Fruit fly (Drosophila melanogaster) whole organism, prepupa: ENCODE data around the gene CG31050.

Experiments used
- Blimp-1 ChIP-seq: fragments of 200-800 bp; sonication (Bioruptor generic); optimal IDR thresholded peaks from 3 replicates; lab custom pipeline; 2017; ENCODE audit warnings: missing biosample characterization, missing genetic modification characterization, mild to moderate bottlenecking, moderate library complexity, missing genetic modification reagents
- CG10631 ChIP-seq: fragments of 200-800 bp; sonication (Bioruptor generic); optimal IDR thresholded peaks from 2 replicates; lab custom pipeline; 2016; ENCODE audit warnings: missing biosample characterization, missing genetic modification characterization
- CG10669 ChIP-seq: fragments of 200-800 bp; sonication (Bioruptor generic); optimal IDR thresholded peaks from 3 replicates; lab custom pipeline; 2018; ENCODE audit warnings: missing biosample characterization, mild to moderate bottlenecking, missing genetic modification characterization, moderate library complexity
- CG11294 ChIP-seq: fragments of 200-800 bp; sonication (Bioruptor generic); IDR thresholded peaks from 2 replicates; pipeline ENCODE4 v1.3.6; 2022; ENCODE audit warnings: missing biosample characterization, missing genetic modification characterization
- CG11762 ChIP-seq: fragments of 200-800 bp; sonication (Bioruptor generic); optimal IDR thresholded peaks from 3 replicates; lab custom pipeline; 2016; ENCODE audit warnings: missing biosample characterization, missing genetic modification characterization; ENCODE audit not compliant: insufficient read depth
- CG11902 ChIP-seq: fragments of 200-800 bp; sonication (Bioruptor generic); optimal IDR thresholded peaks from 3 replicates; lab custom pipeline; 2016; ENCODE audit warnings: missing biosample characterization, missing genetic modification characterization
- CG15336 ChIP-seq: fragments of 200-800 bp; sonication (Bioruptor generic); IDR thresholded peaks from 2 replicates; pipeline ENCODE4 v1.3.6; 2022; ENCODE audit warnings: missing biosample characterization, missing genetic modification characterization
- CG1621 ChIP-seq: fragments of 200-800 bp; sonication (Bioruptor generic); optimal IDR thresholded peaks from 3 replicates; lab custom pipeline; 2018; ENCODE audit warnings: missing biosample characterization, mild to moderate bottlenecking, missing genetic modification characterization
- CG16779 ChIP-seq: fragments of 200-800 bp; sonication (Bioruptor generic); optimal IDR thresholded peaks from 3 replicates; lab custom pipeline; 2017; ENCODE audit warnings: missing biosample characterization, mild to moderate bottlenecking, missing genetic modification characterization
- CG31627 ChIP-seq: fragments of 200-800 bp; sonication (Bioruptor generic); optimal IDR thresholded peaks from 3 replicates; lab custom pipeline; 2016; ENCODE audit warnings: missing biosample characterization, missing genetic modification characterization
- CG32006 ChIP-seq: fragments of 200-800 bp; sonication (Bioruptor generic); optimal IDR thresholded peaks from 3 replicates; lab custom pipeline; 2017; ENCODE audit warnings: missing biosample characterization, mild to moderate bottlenecking, missing genetic modification characterization
- CG34406 ChIP-seq: fragments of 200-800 bp; sonication (Bioruptor generic); optimal IDR thresholded peaks from 3 replicates; lab custom pipeline; 2016; ENCODE audit warnings: missing biosample characterization, missing genetic modification characterization
- CG3919 ChIP-seq: fragments of 200-800 bp; sonication (Bioruptor generic); optimal IDR thresholded peaks from 3 replicates; lab custom pipeline; 2016; ENCODE audit warnings: missing biosample characterization, missing genetic modification characterization
- CG4318 ChIP-seq: fragments of 200-800 bp; sonication (Bioruptor generic); optimal IDR thresholded peaks from 3 replicates; lab custom pipeline; 2017; ENCODE audit warnings: missing biosample characterization, mild to moderate bottlenecking, missing genetic modification characterization
- CG6276 ChIP-seq: fragments of 200-800 bp; sonication (Bioruptor generic); optimal IDR thresholded peaks from 2 replicates; lab custom pipeline; 2017; ENCODE audit warnings: missing biosample characterization, mild to moderate bottlenecking, missing genetic modification characterization
- CG6792 ChIP-seq: fragments of 200-800 bp; sonication (Bioruptor generic); optimal IDR thresholded peaks from 3 replicates; lab custom pipeline; 2016; ENCODE audit warnings: missing biosample characterization, missing genetic modification characterization
- CG6808 ChIP-seq: fragments of 200-800 bp; sonication (Bioruptor generic); optimal IDR thresholded peaks from 3 replicates; lab custom pipeline; 2017; ENCODE audit warnings: missing biosample characterization, missing genetic modification characterization, mild to moderate bottlenecking, moderate library complexity, missing genetic modification reagents
- CG8119 ChIP-seq: fragments of 200-800 bp; sonication (Bioruptor generic); IDR thresholded peaks from 3 replicates; pipeline ENCODE4 v1.3.6; 2022; ENCODE audit warnings: missing biosample characterization, missing genetic modification characterization
- CG8319 ChIP-seq: fragments of 200-800 bp; sonication (Bioruptor generic); optimal IDR thresholded peaks from 3 replicates; lab custom pipeline; 2016; ENCODE audit warnings: missing biosample characterization, missing genetic modification characterization
- CG8632 ChIP-seq: fragments of 200-800 bp; sonication (Bioruptor generic); optimal IDR thresholded peaks from 3 replicates; lab custom pipeline; 2016; ENCODE audit warnings: missing biosample characterization, missing genetic modification characterization
- CG9139 ChIP-seq: fragments of 200-800 bp; sonication (Bioruptor generic); optimal IDR thresholded peaks from 3 replicates; lab custom pipeline; 2017; ENCODE audit warnings: missing biosample characterization, mild to moderate bottlenecking, missing genetic modification characterization
- Eip75B ChIP-seq: fragments of 200-800 bp; sonication (Bioruptor generic); optimal IDR thresholded peaks from 3 replicates; lab custom pipeline; 2016; ENCODE audit warnings: missing biosample characterization, missing genetic modification characterization
- Eip78C ChIP-seq: fragments of 200-800 bp; sonication (Bioruptor generic); peaks from one replicate; lab custom pipeline; 2016; ENCODE audit warnings: missing biosample characterization, missing genetic modification characterization
- Eip93F ChIP-seq: fragments of 200-800 bp; sonication (Bioruptor generic); optimal IDR thresholded peaks from 2 replicates; lab custom pipeline; 2016; ENCODE audit warnings: missing biosample characterization, mild to moderate bottlenecking, missing genetic modification characterization
- Ets21C ChIP-seq: fragments of 200-800 bp; sonication (Bioruptor generic); optimal IDR thresholded peaks from 3 replicates; lab custom pipeline; 2016; ENCODE audit warnings: missing biosample characterization, missing genetic modification characterization
- Ets96B ChIP-seq: fragments of 200-800 bp; optimal IDR thresholded peaks from 2 replicates; lab custom pipeline; 2019; ENCODE audit warnings: missing biosample characterization, mild to moderate bottlenecking, missing genetic modification characterization, moderate library complexity
- Gug ChIP-seq: fragments of 200-800 bp; sonication (Bioruptor generic); IDR thresholded peaks from 2 replicates; pipeline ENCODE4 v1.3.6; 2022; ENCODE audit warnings: missing biosample characterization, missing genetic modification characterization
- Hr38 ChIP-seq: sonication (Bioruptor generic); optimal IDR thresholded peaks from 2 replicates; lab custom pipeline; 2016; ENCODE audit warnings: missing biosample characterization, missing genetic modification characterization
- Hr39 ChIP-seq: fragments of 200-800 bp; sonication (Bioruptor generic); optimal IDR thresholded peaks from 2 replicates; lab custom pipeline; 2016; ENCODE audit warnings: missing biosample characterization, missing genetic modification characterization
- Hr4 ChIP-seq: fragments of 200-800 bp; sonication (Bioruptor generic); optimal IDR thresholded peaks from 3 replicates; lab custom pipeline; 2016; ENCODE audit warnings: missing biosample characterization, missing genetic modification characterization
- Lpt ChIP-seq: fragments of 200-800 bp; sonication (Bioruptor generic); optimal IDR thresholded peaks from 3 replicates; lab custom pipeline; 2016; ENCODE audit warnings: missing biosample characterization, missing genetic modification characterization
- Met ChIP-seq: fragments of 200-800 bp; sonication (Bioruptor generic); optimal IDR thresholded peaks from 3 replicates; lab custom pipeline; 2016; ENCODE audit warnings: missing biosample characterization, missing genetic modification characterization
- OdsH ChIP-seq: fragments of 200-800 bp; sonication (Bioruptor generic); optimal IDR thresholded peaks from 3 replicates; lab custom pipeline; 2016; ENCODE audit warnings: missing biosample characterization, missing genetic modification characterization
- Smox ChIP-seq: fragments of 200-800 bp; sonication (Bioruptor generic); optimal IDR thresholded peaks from 3 replicates; lab custom pipeline; 2016; ENCODE audit warnings: missing biosample characterization, missing genetic modification characterization
- Sox102F ChIP-seq: fragments of 200-800 bp; sonication (Bioruptor generic); optimal IDR thresholded peaks from 2 replicates; lab custom pipeline; 2016; ENCODE audit warnings: missing biosample characterization, mild to moderate bottlenecking, missing genetic modification characterization
- Sox14 ChIP-seq: fragments of 200-800 bp; sonication (Bioruptor generic); optimal IDR thresholded peaks from 3 replicates; lab custom pipeline; 2016; ENCODE audit warnings: missing biosample characterization, missing genetic modification characterization
- Sox15 ChIP-seq: fragments of 200-800 bp; sonication (Bioruptor generic); optimal IDR thresholded peaks from 3 replicates; lab custom pipeline; 2016; ENCODE audit warnings: missing biosample characterization, missing genetic modification characterization
- achi ChIP-seq: fragments of 200-800 bp; sonication (Bioruptor generic); optimal IDR thresholded peaks from 3 replicates; lab custom pipeline; 2016; ENCODE audit warnings: missing biosample characterization, missing genetic modification characterization
- acj6 ChIP-seq: fragments of 200-800 bp; sonication (Bioruptor generic); optimal IDR thresholded peaks from 3 replicates; lab custom pipeline; 2016; ENCODE audit warnings: missing biosample characterization, missing genetic modification characterization
- cyc ChIP-seq: fragments of 200-800 bp; sonication (Bioruptor generic); optimal IDR thresholded peaks from 3 replicates; lab custom pipeline; 2016; ENCODE audit warnings: missing biosample characterization, missing genetic modification characterization
- dsx ChIP-seq: fragments of 200-800 bp; optimal IDR thresholded peaks from 3 replicates; lab custom pipeline; 2019; ENCODE audit warnings: missing biosample characterization, mild to moderate bottlenecking, missing genetic modification characterization, moderate library complexity; ENCODE audit not compliant: poor library complexity, severe bottlenecking
- eg ChIP-seq: fragments of 200-800 bp; sonication (Bioruptor generic); IDR thresholded peaks from 3 replicates; pipeline ENCODE4 v1.3.6; 2022; ENCODE audit warnings: missing biosample characterization, missing genetic modification characterization
- fd59A ChIP-seq: fragments of 200-800 bp; sonication (Bioruptor generic); optimal IDR thresholded peaks from 2 replicates; lab custom pipeline; 2017; ENCODE audit warnings: missing biosample characterization, mild to moderate bottlenecking, missing genetic modification characterization, missing genetic modification reagents
- fkh ChIP-seq: fragments of 200-800 bp; sonication (Bioruptor generic); optimal IDR thresholded peaks from 3 replicates; lab custom pipeline; 2017; ENCODE audit warnings: missing biosample characterization, mild to moderate bottlenecking, missing genetic modification characterization, moderate library complexity
- lz ChIP-seq: fragments of 200-800 bp; sonication (Bioruptor generic); optimal IDR thresholded peaks from 3 replicates; lab custom pipeline; 2016; ENCODE audit warnings: missing biosample characterization, missing genetic modification characterization
- net ChIP-seq: fragments of 200-800 bp; sonication (Bioruptor generic); optimal IDR thresholded peaks from 3 replicates; lab custom pipeline; 2016; ENCODE audit warnings: missing biosample characterization, missing genetic modification characterization
- pdm3 ChIP-seq: fragments of 200-800 bp; sonication (Bioruptor generic); optimal IDR thresholded peaks from 3 replicates; lab custom pipeline; 2016; ENCODE audit warnings: missing biosample characterization, missing genetic modification characterization
- salr ChIP-seq, 2 experiments: fragments of 200-800 bp; sonication (Bioruptor generic); optimal IDR thresholded peaks; 3 replicates each; lab custom pipeline; 2016 to 2018; ENCODE audit warnings: missing biosample characterization in 2 of 2, missing genetic modification characterization in 2 of 2, mild to moderate bottlenecking in 1 of 2
- ss ChIP-seq, 2 experiments: fragments of 200-800 bp; sonication (Bioruptor generic); optimal IDR thresholded peaks; 2 replicates in 1 of 2; 3 replicates in 1 of 2; lab custom pipeline; 2017 to 2018; ENCODE audit warnings: mild to moderate bottlenecking in 2 of 2, missing biosample characterization in 2 of 2, missing genetic modification characterization in 2 of 2, moderate library complexity in 1 of 2
- svp ChIP-seq: fragments of 200-800 bp; sonication (Bioruptor generic); peaks from one replicate; lab custom pipeline; 2016; ENCODE audit warnings: missing biosample characterization, missing genetic modification characterization
- topi ChIP-seq: fragments of 200-800 bp; sonication (Bioruptor generic); optimal IDR thresholded peaks from 3 replicates; lab custom pipeline; 2016; ENCODE audit warnings: missing biosample characterization, missing genetic modification characterization
- vri ChIP-seq: fragments of 200-800 bp; sonication (Bioruptor generic); optimal IDR thresholded peaks from 3 replicates; lab custom pipeline; 2016; ENCODE audit warnings: missing biosample characterization, mild to moderate bottlenecking, missing genetic modification characterization

Gene CG31050

DNA sequence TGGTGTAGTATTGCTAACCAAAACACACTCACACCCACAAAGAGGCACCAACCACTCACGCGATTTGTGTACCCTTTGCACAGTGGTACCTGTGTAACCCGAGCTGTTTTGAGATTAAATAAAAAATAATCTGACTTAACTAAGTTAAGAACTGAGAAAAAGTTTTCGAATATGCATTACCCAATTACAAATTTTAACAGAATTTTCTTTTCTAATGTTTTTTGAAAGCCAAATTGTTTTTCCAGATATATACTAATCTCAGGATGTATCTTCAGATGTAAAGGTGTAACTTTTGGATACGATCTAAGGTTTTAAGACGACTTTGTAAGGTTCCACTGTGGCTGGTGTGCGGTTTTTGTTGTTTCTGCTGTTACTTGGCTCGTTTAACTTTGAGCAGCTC lies 16.5 kb downstream of the CG31050 start:
- peak; percentile 72 for TF ChIP-seq CG3919 (GFP tag; lab: Kevin White, UChicago)
- TF ChIP-seq Sox15 (GFP tag; lab: Kevin White, UChicago), result peak; percentile 68
- peak; percentile 94 for TF ChIP-seq Eip78C (GFP tag; lab: Kevin White, UChicago)
- peak; percentile 75 for TF ChIP-seq cyc (GFP tag; lab: Kevin White, UChicago)
- TF ChIP-seq CG4318, result peak; percentile 52
- peak; percentile 63 for TF ChIP-seq CG11902 (GFP tag; lab: Kevin White, UChicago)
- TF ChIP-seq Blimp-1 (GFP tag; lab: Kevin White, UChicago), result peak; percentile 8
- TF ChIP-seq CG8632 (GFP tag; lab: Kevin White, UChicago), result peak; percentile 54
- TF ChIP-seq CG32006 (GFP tag; lab: Kevin White, UChicago), result peak; percentile 72
- peak; percentile 83 for TF ChIP-seq CG6792 (GFP tag; lab: Kevin White, UChicago)
- TF ChIP-seq ss (GFP tag; optimal IDR thresholded peaks at IDR 0.05; lab: Kevin White, UChicago), result peak in 1 of 2 experiments; percentile 11
- TF ChIP-seq eg (GFP tag; lab: Robert Waterston, UW), result peak; percentile 78
- peak; percentile 79 for TF ChIP-seq achi (GFP tag; lab: Kevin White, UChicago)
- peak; percentile 59 for TF ChIP-seq CG11762
- TF ChIP-seq Hr39, result peak; percentile 71
- peak; percentile 14 for TF ChIP-seq Ets96B (tag; lab: Kevin White, UChicago)
- TF ChIP-seq net (GFP tag; lab: Kevin White, UChicago), result peak; percentile 63
- peak; percentile 1 for TF ChIP-seq Lpt (GFP tag; lab: Kevin White, UChicago)
- peak; percentile 83 for TF ChIP-seq Eip75B (GFP tag; lab: Kevin White, UChicago)
- peak; percentile 65 for TF ChIP-seq CG34406 (GFP tag; lab: Kevin White, UChicago)
- TF ChIP-seq fkh (GFP tag; lab: Kevin White, UChicago), result no peak
- peak; percentile 19 for TF ChIP-seq vri (GFP tag; lab: Kevin White, UChicago)
- peak; percentile 88 for TF ChIP-seq svp (GFP tag; lab: Kevin White, UChicago)
- TF ChIP-seq CG10631 (GFP tag; lab: Kevin White, UChicago), result peak; percentile 80
- TF ChIP-seq CG15336 (GFP tag; lab: Robert Waterston, UW), result peak; percentile 79
- TF ChIP-seq CG9139 (GFP tag; lab: Kevin White, UChicago), result no peak
- peak; percentile 53 for TF ChIP-seq CG8319 (GFP tag; lab: Kevin White, UChicago)
- peak; percentile 48 for TF ChIP-seq CG16779 (tag; lab: Kevin White, UChicago)
- TF ChIP-seq Smox (GFP tag; lab: Kevin White, UChicago), result peak; percentile 76
- TF ChIP-seq acj6, result peak; percentile 74
- peak; percentile 86 for TF ChIP-seq CG8119 (GFP tag; lab: Robert Waterston, UW)
- peak; percentile 74 for TF ChIP-seq Sox14
- TF ChIP-seq Gug (GFP tag; lab: Robert Waterston, UW), result peak; percentile 72
- no peak for TF ChIP-seq Hr38 (GFP tag; lab: Kevin White, UChicago)
- TF ChIP-seq pdm3, result peak; percentile 77
- peak; percentile 83 for TF ChIP-seq topi (GFP tag; lab: Kevin White, UChicago)
- no peak for TF ChIP-seq Eip93F (GFP tag; lab: Kevin White, UChicago)
- TF ChIP-seq Met, result peak; percentile 80
- TF ChIP-seq salr (GFP tag; optimal IDR thresholded peaks at IDR 0.05; lab: Kevin White, UChicago), result peak in 1 of 2 experiments; percentile 56
- TF ChIP-seq CG31627 (GFP tag; lab: Kevin White, UChicago), result peak; percentile 74
- peak; percentile 64 for TF ChIP-seq CG6276 (GFP tag; lab: Kevin White, UChicago)
- peak; percentile 77 for TF ChIP-seq Ets21C
- peak; percentile 45 for TF ChIP-seq CG10669 (GFP tag; lab: Kevin White, UChicago)
- TF ChIP-seq dsx (GFP tag; lab: Kevin White, UChicago), result no peak
- TF ChIP-seq CG6808, result peak; percentile 8
- TF ChIP-seq Hr4, result peak; percentile 82
- peak; percentile 14 for TF ChIP-seq fd59A (GFP tag; lab: Kevin White, UChicago)
- peak; percentile 81 for TF ChIP-seq OdsH (GFP tag; lab: Kevin White, UChicago)
- TF ChIP-seq CG1621 (tag; lab: Kevin White, UChicago), result peak; percentile 21
- TF ChIP-seq CG11294, result peak; percentile 13; the same call in 1 of the 2 replicates
- TF ChIP-seq lz (GFP tag; lab: Kevin White, UChicago), result peak; percentile 82
- TF ChIP-seq Sox102F (GFP tag; lab: Kevin White, UChicago), result peak; percentile 72
